Worm (Caenorhabditis elegans): Measurements from ENCODE around the gene Y97E10AR.4.

Y97E10AR.4 gene

DNA sequence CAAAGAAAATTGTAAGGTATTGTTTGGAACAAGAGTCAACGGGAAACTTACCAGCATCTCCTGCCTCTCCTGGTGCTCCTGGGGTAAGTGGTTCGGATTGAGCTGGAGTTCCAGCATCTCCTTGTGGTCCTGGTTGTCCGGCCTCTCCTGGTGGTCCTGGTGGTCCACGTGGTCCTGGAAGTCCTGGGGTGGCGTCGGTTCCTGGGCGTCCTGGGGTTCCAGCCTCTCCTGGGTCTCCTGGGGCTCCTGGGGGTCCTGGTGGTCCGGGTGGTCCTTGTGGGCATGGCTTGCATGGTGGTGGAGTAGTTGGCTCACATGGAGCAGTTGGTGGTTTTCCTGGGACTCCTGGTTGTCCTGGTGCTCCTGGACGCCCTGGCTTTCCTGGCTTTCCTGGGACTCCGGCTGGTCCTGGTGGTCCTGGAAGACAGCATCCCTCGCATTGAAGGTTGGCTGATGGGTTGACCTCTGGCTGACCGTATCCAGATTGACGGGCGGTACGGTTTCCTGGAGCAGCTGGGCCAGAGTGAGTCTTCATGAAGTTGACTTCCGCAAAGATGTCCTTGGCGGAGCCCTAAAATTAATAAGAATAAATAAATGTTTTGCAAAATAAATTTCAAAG lies 40.1 kb upstream of the Y97E10AR.4 start:
- TF ChIP-seq ztf-4 (tag; optimal IDR thresholded peaks at IDR 0.05) = no peak
- TF ChIP-seq fos-1 (tag; optimal IDR thresholded peaks at IDR 0.05) = no peak
- no peak for TF ChIP-seq alr-1 (tag; optimal IDR thresholded peaks at IDR 0.05)
- no peak for TF ChIP-seq lin-39 (tag; optimal IDR thresholded peaks at IDR 0.05)
- TF ChIP-seq C34F6.9 (tag; optimal IDR thresholded peaks at IDR 0.05) = no peak
- TF ChIP-seq unc-55 (GFP tag; optimal IDR thresholded peaks at IDR 0.05) = no peak
- no peak for TF ChIP-seq nhr-6 (tag; optimal IDR thresholded peaks at IDR 0.05)
- TF ChIP-seq gmeb-1 (tag; optimal IDR thresholded peaks at IDR 0.05) = no peak
- TF ChIP-seq nhr-237 (tag; optimal IDR thresholded peaks at IDR 0.05) = no peak
- TF ChIP-seq sem-4 (tag; optimal IDR thresholded peaks at IDR 0.05) = no peak
- TF ChIP-seq nhr-21 (tag; optimal IDR thresholded peaks at IDR 0.05) = no peak
- no peak for TF ChIP-seq ceh-82 (tag; optimal IDR thresholded peaks at IDR 0.05)
- TF ChIP-seq skn-1 (tag; optimal IDR thresholded peaks at IDR 0.05) = no peak
- no peak for TF ChIP-seq dmd-4 (tag; optimal IDR thresholded peaks at IDR 0.05)
- TF ChIP-seq lin-11 (tag; optimal IDR thresholded peaks at IDR 0.05) = no peak
- TF ChIP-seq mdl-1 (tag; optimal IDR thresholded peaks at IDR 0.05) = no peak
- no peak for TF ChIP-seq ztf-11 (tag; optimal IDR thresholded peaks at IDR 0.05)

DNA sequence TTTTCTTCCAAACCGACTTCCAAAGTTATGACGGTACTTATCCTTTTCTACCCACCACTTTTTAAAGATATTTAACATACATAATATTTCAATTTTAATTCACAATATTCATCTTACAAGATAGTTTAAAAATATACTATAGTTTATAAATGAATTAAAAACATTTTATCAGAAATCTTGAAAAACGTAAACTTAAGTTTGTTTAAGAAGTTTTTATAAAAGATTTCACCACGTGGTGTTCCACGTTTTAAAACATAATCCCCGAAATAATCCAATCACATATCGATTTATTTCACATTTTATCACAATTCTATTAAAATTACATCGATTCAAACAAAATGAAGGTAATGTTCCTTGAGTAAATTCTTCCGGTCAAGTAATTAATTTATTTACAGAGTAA lies 36.7 kb upstream of the Y97E10AR.4 start, which contains the start of gene ZC513.3:
Gene ZC513.3, plus strand, starts transcription at position 301 of the 400 bp plus-strand sequence.
- TF ChIP-seq ztf-1 (GFP tag; conservative IDR thresholded peaks at IDR 0.05) (no peak), unc-55 (GFP tag; optimal IDR thresholded peaks at IDR 0.05) (no peak), snpc-4 (tag; optimal IDR thresholded peaks at IDR 0.05) (no peak), blmp-1 (tag; optimal IDR thresholded peaks at IDR 0.05; ENCODE audit: insufficient read depth) (no peak), ZK546.5 (tag; optimal IDR thresholded peaks at IDR 0.05) (no peak), mdl-1 (tag; optimal IDR thresholded peaks at IDR 0.05) (no peak), nhr-11 (tag; optimal IDR thresholded peaks at IDR 0.05) (no peak), sem-4 (tag; optimal IDR thresholded peaks at IDR 0.05) (no peak), unc-62 (GFP tag; optimal IDR thresholded peaks at IDR 0.05) (no peak), elt-3 (tag; optimal IDR thresholded peaks at IDR 0.05) (no peak)

DNA sequence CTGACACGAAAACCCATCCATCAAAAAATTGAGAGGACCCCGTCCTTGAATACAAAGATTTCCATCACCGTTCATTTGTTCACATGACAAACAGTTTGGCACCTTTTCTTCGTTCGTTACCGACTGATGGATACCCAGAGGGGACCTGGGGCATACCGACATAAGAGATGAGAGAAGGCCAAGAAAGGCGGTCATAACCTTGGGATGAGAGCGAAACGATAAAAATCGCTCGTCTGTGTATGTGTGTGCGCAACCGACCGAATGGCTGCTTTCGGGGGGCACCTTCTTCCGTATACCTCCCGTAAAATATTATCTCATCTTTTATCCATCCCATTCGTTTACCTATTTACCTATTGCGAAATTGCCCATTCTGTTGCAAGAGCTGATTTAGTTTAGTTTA lies 34.9 kb upstream of the Y97E10AR.4 start:
- TF ChIP-seq crh-2 (tag; optimal IDR thresholded peaks at IDR 0.05) (peak; percentile 4), sma-9 (GFP tag; optimal IDR thresholded peaks at IDR 0.05) (peak; percentile 15), sma-9 (tag; optimal IDR thresholded peaks at IDR 0.05) (no peak), sma-3 (GFP tag; optimal IDR thresholded peaks at IDR 0.05) (peak; percentile 21), ztf-1 (GFP tag; conservative IDR thresholded peaks at IDR 0.05) (no peak), Y55F3AM.14 (GFP tag; optimal IDR thresholded peaks at IDR 0.05) (no peak), egl-27 (tag; optimal IDR thresholded peaks at IDR 0.05) (peak; percentile 40), ceh-16 (tag; optimal IDR thresholded peaks at IDR 0.05) (peak; percentile 81), nhr-21 (tag; optimal IDR thresholded peaks at IDR 0.05) (peak; percentile 44), nhr-25 (tag; optimal IDR thresholded peaks at IDR 0.05) (peak; percentile 71), lin-39 (tag; optimal IDR thresholded peaks at IDR 0.05) (no peak)

DNA sequence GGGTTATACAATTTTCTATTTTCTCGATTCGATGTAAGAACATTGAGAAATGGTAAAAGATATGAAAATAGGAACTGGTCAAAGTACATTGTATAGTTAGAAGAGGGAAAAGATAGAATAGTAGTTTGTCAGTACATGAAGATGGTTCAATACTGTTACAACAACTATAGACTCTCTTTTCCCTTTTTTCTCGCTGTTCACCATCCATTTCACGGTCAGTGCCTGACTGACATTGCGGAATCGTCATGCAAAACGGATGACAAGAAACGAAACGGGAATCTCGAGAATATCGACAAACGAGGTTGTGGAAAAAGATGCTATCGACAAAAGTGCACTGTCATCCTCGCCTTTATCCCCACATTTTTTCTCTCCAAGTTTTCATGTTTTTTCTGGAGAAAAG lies 33.6 kb upstream of the Y97E10AR.4 start:
- TF ChIP-seq elt-3 (tag; optimal IDR thresholded peaks at IDR 0.05) = no peak
- peak; percentile 11 for TF ChIP-seq nhr-21 (tag; optimal IDR thresholded peaks at IDR 0.05)
- TF ChIP-seq blmp-1 (tag; optimal IDR thresholded peaks at IDR 0.05; ENCODE audit: insufficient read depth) = peak; percentile 56
- no peak for TF ChIP-seq nhr-6 (tag; optimal IDR thresholded peaks at IDR 0.05)
- peak; percentile 9 for TF ChIP-seq elt-1 (tag; optimal IDR thresholded peaks at IDR 0.05)
- no peak for TF ChIP-seq dmd-4 (tag; optimal IDR thresholded peaks at IDR 0.05)
- no peak for TF ChIP-seq ztf-4 (tag; optimal IDR thresholded peaks at IDR 0.05)
- peak; percentile 38 for TF ChIP-seq nhr-129 (tag; optimal IDR thresholded peaks at IDR 0.05)
- TF ChIP-seq Y55F3AM.14 (GFP tag; optimal IDR thresholded peaks at IDR 0.05) = no peak
- peak; percentile 44 for TF ChIP-seq sma-9 (GFP tag; optimal IDR thresholded peaks at IDR 0.05)
- TF ChIP-seq sma-9 (tag; optimal IDR thresholded peaks at IDR 0.05) = no peak

DNA sequence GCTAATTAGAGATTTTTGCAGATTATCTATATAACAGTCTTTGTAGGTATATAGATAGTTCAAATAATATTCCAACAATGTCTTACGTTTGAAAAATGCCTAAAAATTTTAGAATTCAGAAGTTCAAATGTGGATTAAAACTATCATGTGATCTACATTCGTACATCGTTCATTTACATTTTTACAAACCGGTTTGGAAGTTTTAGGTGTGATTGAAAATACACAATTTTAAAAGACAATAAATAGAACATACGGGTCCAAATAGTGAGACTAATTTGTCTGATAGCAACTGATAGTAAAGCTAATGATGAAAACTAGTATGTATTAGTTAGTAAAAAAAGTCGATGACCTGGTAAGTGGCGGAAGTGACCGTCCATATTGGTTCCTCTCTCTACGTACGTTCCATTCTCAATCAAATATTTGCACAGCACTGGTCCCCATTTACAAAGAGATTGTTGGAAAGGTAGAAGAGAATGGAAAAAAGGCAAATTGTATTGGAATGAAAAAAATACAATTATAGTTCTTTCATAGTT lies 31.4 kb upstream of the Y97E10AR.4 start:
- TF ChIP-seq nhr-10 (tag; optimal IDR thresholded peaks at IDR 0.05) (no peak), snpc-4 (tag; optimal IDR thresholded peaks at IDR 0.05) (no peak), lin-11 (tag; optimal IDR thresholded peaks at IDR 0.05) (no peak), nhr-25 (tag; optimal IDR thresholded peaks at IDR 0.05) (no peak), sma-3 (GFP tag; optimal IDR thresholded peaks at IDR 0.05) (no peak), egl-27 (tag; optimal IDR thresholded peaks at IDR 0.05) (no peak), ZK546.5 (tag; optimal IDR thresholded peaks at IDR 0.05) (no peak), nhr-129 (tag; optimal IDR thresholded peaks at IDR 0.05) (no peak), unc-62 (GFP tag; optimal IDR thresholded peaks at IDR 0.05) (no peak), unc-39 (tag; optimal IDR thresholded peaks at IDR 0.05) (no peak)

Data from whole organism, L2 larva.